Worm (Caenorhabditis elegans) whole organism, L4 larva: ENCODE data around the gene C50A2.7.

Experiments used
- Y48G9A.11 ChIP-seq: fragments of 200-800 bp; sonication (Bioruptor generic); IDR thresholded peaks from 2 replicates; pipeline ENCODE4 v1.3.6; 2022; ENCODE audit warnings: missing genetic modification reagents, missing genetic modification characterization, missing compliant biosample characterization
- ZK546.5 ChIP-seq, 2 experiments: sonication (generic microtip); optimal IDR thresholded peaks; 2 replicates each; lab custom pipeline; 2017; ENCODE audit warnings: missing biosample characterization in 2 of 2, missing genetic modification characterization in 2 of 2
- aly-2 ChIP-seq: sonication (generic microtip); optimal IDR thresholded peaks from 2 replicates; lab custom pipeline; 2018; ENCODE audit warnings: missing biosample characterization, missing genetic modification characterization
- hif-1 ChIP-seq, 2 experiments: sonication (generic microtip); optimal IDR thresholded peaks; 2 replicates each; lab custom pipeline; 2016 to 2017; ENCODE audit warnings: missing compliant biosample characterization in 2 of 2, missing genetic modification characterization in 2 of 2, missing genetic modification reagents in 2 of 2, missing genotype in 2 of 2, mild to moderate bottlenecking in 1 of 2
- mep-1 ChIP-seq: fragments of 150-350 bp; sonication (generic microtip); optimal IDR thresholded peaks from 3 replicates; lab custom pipeline; 2014; ENCODE audit warnings: missing biosample characterization, missing genetic modification characterization
- nhr-28 ChIP-seq: fragments of 150-350 bp; optimal IDR thresholded peaks from 2 replicates; lab custom pipeline; 2014; ENCODE audit warnings: missing biosample characterization, missing genetic modification characterization
- nhr-6 ChIP-seq: fragments of 150-350 bp; optimal IDR thresholded peaks from 2 replicates; lab custom pipeline; 2014; ENCODE audit warnings: missing biosample characterization, missing genetic modification characterization
- spr-3 ChIP-seq: fragments of 200-800 bp; sonication (Bioruptor generic); optimal IDR thresholded peaks from 2 replicates; lab custom pipeline; 2018; ENCODE audit warnings: mild to moderate bottlenecking, missing genetic modification characterization, missing compliant biosample characterization
- unc-130 ChIP-seq: sonication (generic microtip); optimal IDR thresholded peaks from 2 replicates; lab custom pipeline; 2016; ENCODE audit warnings: missing genetic modification reagents, missing genetic modification characterization, missing compliant biosample characterization
- ztf-11 ChIP-seq: fragments of 150-350 bp; optimal IDR thresholded peaks from 2 replicates; lab custom pipeline; 2014; ENCODE audit warnings: missing biosample characterization, missing genetic modification characterization

DNA sequence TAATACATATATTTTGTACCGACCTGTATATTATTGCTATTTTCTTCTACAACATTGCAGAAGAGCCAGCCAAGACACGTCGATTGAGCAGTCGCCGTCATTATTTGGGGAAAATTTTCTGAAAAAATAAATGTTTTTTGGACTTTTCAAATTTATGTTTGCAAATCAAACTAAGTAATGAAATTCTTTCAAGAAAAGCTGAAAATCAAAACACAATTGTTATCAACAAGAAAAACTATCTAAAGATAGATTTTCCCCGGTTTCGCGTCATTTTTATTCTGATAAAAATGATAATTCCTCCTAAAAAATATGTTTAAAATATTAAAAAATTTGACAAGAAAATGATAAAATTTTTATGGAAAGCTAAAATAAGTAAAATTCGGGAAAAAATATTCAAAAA is 5.3 kb upstream of the C50A2.7 start, which contains the start of gene C50A2.3:
- TF ChIP-seq nhr-28 (tag; lab: Kevin White, UChicago) (no peak), mep-1 (tag; lab: Kevin White, UChicago) (no peak), spr-3 (GFP tag; lab: Kevin White, UChicago) (no peak), unc-130 (GFP tag; lab: Kevin White, UChicago) (no peak), nhr-6 (no peak), ztf-11 (tag; lab: Kevin White, UChicago) (no peak), Y48G9A.11 (GFP tag; lab: Robert Waterston, UW) (no peak), ZK546.5 (tag; optimal IDR thresholded peaks at IDR 0.05; lab: Kevin White, UChicago) (no peak), aly-2 (tag; lab: Kevin White, UChicago) (no peak), hif-1 (tag; optimal IDR thresholded peaks at IDR 0.05; lab: Kevin White, UChicago) (no peak)
